Fruit fly (Drosophila melanogaster): ENCODE measurements around the gene CG6153.

The CG6153 gene

dm6 chr2L:12720430-12721396, 27.9 kb downstream of the CG6153 start:
- no peak for TF ChIP-seq CG17801 (GFP tag; optimal IDR thresholded peaks at IDR 0.05; ENCODE audit: partially characterized antibody)

DNA sequence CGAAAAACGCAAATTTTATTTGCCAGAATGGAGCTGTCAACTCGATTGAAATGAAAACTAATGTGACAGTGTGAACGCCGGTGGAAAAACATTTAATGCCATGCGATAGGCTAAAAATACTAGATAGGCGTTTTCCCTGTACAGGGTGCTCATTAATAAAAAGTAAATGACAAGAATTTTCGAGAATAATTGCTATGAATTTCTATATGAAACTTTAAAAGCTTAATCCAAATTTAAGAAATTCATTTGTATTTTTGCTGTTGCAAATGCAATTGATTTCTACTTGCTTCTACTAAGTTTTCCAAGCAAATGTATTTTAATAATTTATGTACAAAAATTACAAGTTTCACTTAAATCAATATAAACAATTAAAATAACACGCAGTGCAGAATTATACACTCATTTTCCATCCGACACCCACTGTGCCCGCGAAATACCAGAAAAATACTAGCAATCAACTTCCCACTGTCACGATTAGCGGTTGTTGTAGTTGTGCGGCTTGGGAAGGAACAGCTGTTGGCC, 29.1 kb downstream of the CG6153 start, which contains the start of gene Pih1D1:
Pih1D1 (minus strand) TSS at position 50 of the 522 bp plus-strand sequence.
- peak; percentile 95 for TF ChIP-seq CG17801 (GFP tag; optimal IDR thresholded peaks at IDR 0.05; ENCODE audit: partially characterized antibody)
